Worm (Caenorhabditis elegans) whole organism, L4 larva: ENCODE results near the gene srab-24.

ENCODE experiments used
- F10B5.3 ChIP-seq: sonication (generic microtip); optimal IDR thresholded peaks from 2 replicates; lab custom pipeline; 2016; ENCODE audit warnings: mild to moderate bottlenecking, missing genetic modification characterization, missing compliant biosample characterization
- Y48G9A.11 ChIP-seq: fragments of 200-800 bp; sonication (Bioruptor generic); IDR thresholded peaks from 2 replicates; pipeline ENCODE4 v1.3.6; 2022; ENCODE audit warnings: missing genetic modification reagents, missing genetic modification characterization, missing compliant biosample characterization
- ZK337.2 ChIP-seq: fragments of 200-800 bp; sonication (Bioruptor generic); IDR thresholded peaks from 2 replicates; pipeline ENCODE4 v1.3.6; 2022; ENCODE audit warnings: missing genetic modification reagents, missing genetic modification characterization, missing compliant biosample characterization
- aha-1 ChIP-seq: fragments of 150-350 bp; peaks from one replicate; lab custom pipeline; 2014; ENCODE audit warnings: missing biosample characterization, missing genetic modification characterization
- aly-2 ChIP-seq: sonication (generic microtip); optimal IDR thresholded peaks from 2 replicates; lab custom pipeline; 2018; ENCODE audit warnings: missing biosample characterization, missing genetic modification characterization
- ama-1 ChIP-seq: fragments of 150-350 bp; optimal IDR thresholded peaks from 2 replicates; lab custom pipeline; 2014; ENCODE audit warnings: inconsistent platforms, mixed read lengths
- arid-1 ChIP-seq: fragments of 200-800 bp; sonication (Bioruptor generic); conservative IDR thresholded peaks from 2 replicates; pipeline ENCODE4 v1.3.6; 2022; ENCODE audit warnings: missing genetic modification reagents, missing genetic modification characterization, missing compliant biosample characterization
- attf-4 ChIP-seq: sonication (generic microtip); optimal IDR thresholded peaks from 3 replicates; lab custom pipeline; 2017; ENCODE audit warnings: missing biosample characterization, missing genetic modification characterization
- ceh-20 ChIP-seq: fragments of 200-800 bp; sonication (Bioruptor generic); IDR thresholded peaks from 2 replicates; pipeline ENCODE4 v1.3.6; 2022; ENCODE audit warnings: missing genetic modification reagents, missing genetic modification characterization, missing compliant biosample characterization
- ceh-32 ChIP-seq: sonication (generic microtip); optimal IDR thresholded peaks from 2 replicates; lab custom pipeline; 2016; ENCODE audit warnings: mild to moderate bottlenecking, missing genetic modification characterization, missing compliant biosample characterization; ENCODE audit not compliant: poor library complexity
- ceh-62 ChIP-seq: sonication (generic microtip); optimal IDR thresholded peaks from 2 replicates; lab custom pipeline; 2017; ENCODE audit warnings: missing biosample characterization, missing genetic modification characterization
- ceh-82 ChIP-seq: sonication (generic microtip); optimal IDR thresholded peaks from 2 replicates; lab custom pipeline; 2017; ENCODE audit warnings: missing biosample characterization, missing genetic modification characterization
- cey-2 ChIP-seq: sonication (generic microtip); optimal IDR thresholded peaks from 3 replicates; lab custom pipeline; 2017; ENCODE audit warnings: missing genetic modification characterization, mild to moderate bottlenecking, missing compliant biosample characterization, antibody characterized with exemption, borderline replicate concordance; ENCODE audit not compliant: insufficient read depth
- ctbp-1 ChIP-seq: fragments of 200-800 bp; sonication (Bioruptor generic); IDR thresholded peaks from 2 replicates; pipeline ENCODE4 v1.3.6; 2022; ENCODE audit warnings: missing genetic modification reagents, missing genetic modification characterization, missing compliant biosample characterization
- daf-16 ChIP-seq, 3 experiments: sonication (generic microtip); optimal IDR thresholded peaks; 2 replicates each; lab custom pipeline; 2016 to 2017; ENCODE audit warnings: missing genetic modification characterization in 3 of 3, missing genetic modification reagents in 3 of 3, mild to moderate bottlenecking in 2 of 3, missing compliant biosample characterization in 2 of 3, missing biosample characterization in 1 of 3, moderate library complexity in 1 of 3
- daf-19 ChIP-seq: fragments of 200-800 bp; sonication (Bioruptor generic); conservative IDR thresholded peaks from 2 replicates; pipeline ENCODE4 v1.3.6; 2022; ENCODE audit warnings: missing genetic modification characterization, missing compliant biosample characterization
- dmd-8 ChIP-seq: fragments of 200-800 bp; sonication (Bioruptor generic); IDR thresholded peaks from 2 replicates; pipeline ENCODE4 v1.3.6; 2022; ENCODE audit warnings: missing genetic modification characterization, missing compliant biosample characterization
- dmd-9 ChIP-seq: fragments of 200-800 bp; sonication (Bioruptor generic); IDR thresholded peaks from 2 replicates; pipeline ENCODE4 v1.3.6; 2022; ENCODE audit warnings: missing genetic modification reagents, missing genetic modification characterization, missing compliant biosample characterization
- dpl-1 ChIP-seq: fragments of 150-350 bp; optimal IDR thresholded peaks from 2 replicates; lab custom pipeline; 2014; ENCODE audit warnings: missing biosample characterization, missing genetic modification reagents, missing genetic modification characterization
- egl-43 ChIP-seq: fragments of 200-800 bp; sonication (Bioruptor generic); IDR thresholded peaks from 2 replicates; pipeline ENCODE4 v1.3.6; 2022; ENCODE audit warnings: missing genetic modification reagents, missing genetic modification characterization, missing compliant biosample characterization
- fkh-10 ChIP-seq: fragments of 150-350 bp; optimal IDR thresholded peaks from 2 replicates; lab custom pipeline; 2014; ENCODE audit warnings: missing biosample characterization, missing genetic modification reagents, missing genetic modification characterization
- hmg-1.1 ChIP-seq: fragments of 200-800 bp; sonication (Bioruptor generic); IDR thresholded peaks from 2 replicates; pipeline ENCODE4 v1.3.6; 2022; ENCODE audit warnings: missing genetic modification reagents, missing genetic modification characterization, missing compliant biosample characterization
- jun-1 ChIP-seq: fragments of 150-350 bp; optimal IDR thresholded peaks from 2 replicates; lab custom pipeline; 2014; ENCODE audit warnings: missing biosample characterization, missing genetic modification reagents, missing genetic modification characterization
- lin-39 ChIP-seq: fragments of 150-350 bp; optimal IDR thresholded peaks from 2 replicates; lab custom pipeline; 2014; ENCODE audit warnings: missing biosample characterization, missing genetic modification reagents, missing genetic modification characterization
- lsy-2 ChIP-seq, 2 experiments: fragments of 150-350 bp in 1 of 2; sonication (generic microtip) in 1 of 2; optimal IDR thresholded peaks; 2 replicates each; lab custom pipeline; 2014 to 2017; ENCODE audit warnings: missing biosample characterization in 2 of 2, missing genetic modification characterization in 2 of 2
- mdl-1 ChIP-seq, 2 experiments: fragments of 150-350 bp in 1 of 2; sonication (generic microtip) in 1 of 2; optimal IDR thresholded peaks; 2 replicates each; lab custom pipeline; 2014 to 2017; ENCODE audit warnings: missing biosample characterization in 2 of 2, missing genetic modification characterization in 2 of 2
- mdt-29 ChIP-seq: fragments of 200-800 bp; sonication (Bioruptor generic); IDR thresholded peaks from 2 replicates; pipeline ENCODE4 v1.3.6; 2022; ENCODE audit warnings: missing genetic modification reagents, missing genetic modification characterization, missing compliant biosample characterization
- mxl-2 ChIP-seq: fragments of 200-800 bp; sonication (Bioruptor generic); conservative IDR thresholded peaks from 2 replicates; pipeline ENCODE4 v1.3.6; 2022; ENCODE audit warnings: missing genetic modification reagents, missing genetic modification characterization, missing compliant biosample characterization
- nhr-28 ChIP-seq: fragments of 150-350 bp; optimal IDR thresholded peaks from 2 replicates; lab custom pipeline; 2014; ENCODE audit warnings: missing biosample characterization, missing genetic modification characterization
- set-16 ChIP-seq: fragments of 200-800 bp; sonication (Bioruptor generic); IDR thresholded peaks from 2 replicates; pipeline ENCODE4 v1.3.6; 2022; ENCODE audit warnings: missing genetic modification reagents, missing genetic modification characterization, missing compliant biosample characterization
- snpc-1.2 ChIP-seq: fragments of 200-800 bp; sonication (Bioruptor generic); IDR thresholded peaks from 2 replicates; pipeline ENCODE4 v1.3.6; 2022; ENCODE audit warnings: missing genetic modification reagents, missing genetic modification characterization, missing compliant biosample characterization
- spr-1 ChIP-seq: sonication (generic microtip); optimal IDR thresholded peaks from 2 replicates; lab custom pipeline; 2016; ENCODE audit warnings: mild to moderate bottlenecking, missing genetic modification characterization, missing compliant biosample characterization
- spr-3 ChIP-seq: fragments of 200-800 bp; sonication (Bioruptor generic); optimal IDR thresholded peaks from 2 replicates; lab custom pipeline; 2018; ENCODE audit warnings: mild to moderate bottlenecking, missing genetic modification characterization, missing compliant biosample characterization
- vab-7 ChIP-seq: fragments of 200-800 bp; sonication (Bioruptor generic); IDR thresholded peaks from 2 replicates; pipeline ENCODE4 v1.3.6; 2022; ENCODE audit warnings: missing genetic modification reagents, missing genetic modification characterization, missing compliant biosample characterization
- zag-1 ChIP-seq: fragments of 150-350 bp; optimal IDR thresholded peaks from 2 replicates; lab custom pipeline; 2014; ENCODE audit warnings: missing biosample characterization, missing genetic modification characterization
- zip-2 ChIP-seq: fragments of 150-350 bp; optimal IDR thresholded peaks from 2 replicates; lab custom pipeline; 2014; ENCODE audit warnings: missing biosample characterization, missing genetic modification characterization
- ztf-7 ChIP-seq: fragments of 150-350 bp; optimal IDR thresholded peaks from 2 replicates; lab custom pipeline; 2014; ENCODE audit warnings: missing biosample characterization, missing genetic modification characterization

srab-24 gene

ce11 chrIV:14255605-14256004, 5.6 kb upstream of the srab-24 start:
- TF ChIP-seq snpc-1.2 (GFP tag; lab: Robert Waterston, UW) (0 out of 2 replicates have a peak, but pooled peaks have one; percentile 20), dmd-8 (GFP tag; lab: Robert Waterston, UW) (no peak), egl-43 (GFP tag; lab: Robert Waterston, UW) (no peak), cey-2 (tag; lab: Kevin White, UChicago) (no peak), aha-1 (tag; lab: Kevin White, UChicago) (peak; percentile 60), ctbp-1 (GFP tag; lab: Robert Waterston, UW) (no peak), ceh-20 (GFP tag; lab: Robert Waterston, UW) (no peak), ZK337.2 (GFP tag; lab: Robert Waterston, UW) (no peak), fkh-10 (no peak), attf-4 (tag; lab: Kevin White, UChicago) (no peak), daf-16 (GFP tag; optimal IDR thresholded peaks at IDR 0.05; lab: Kevin White, UChicago) (no peak), daf-16 (tag; optimal IDR thresholded peaks at IDR 0.05; lab: Kevin White, UChicago) (no peak), ceh-82 (tag; lab: Kevin White, UChicago) (no peak), ceh-32 (tag; lab: Kevin White, UChicago) (no peak), F10B5.3 (no peak), zip-2 (tag; lab: Kevin White, UChicago) (no peak), mdt-29 (GFP tag; lab: Robert Waterston, UW) (no peak), hmg-1.1 (no peak), lsy-2 (tag; optimal IDR thresholded peaks at IDR 0.05; lab: Kevin White, UChicago) (no peak), spr-1 (tag; lab: Kevin White, UChicago) (no peak), nhr-28 (tag; lab: Kevin White, UChicago) (no peak), jun-1 (tag; lab: Kevin White, UChicago) (no peak), set-16 (GFP tag; lab: Robert Waterston, UW) (peak; percentile 55), vab-7 (no peak), Y48G9A.11 (GFP tag; lab: Robert Waterston, UW) (no peak), spr-3 (GFP tag; lab: Kevin White, UChicago) (no peak)

ce11 chrIV:14249447-14249846, 566 bp downstream of the srab-24 start:
- TF ChIP-seq ama-1 (lab: Kevin White, UChicago) (no peak), ZK337.2 (GFP tag; lab: Robert Waterston, UW) (no peak), lin-39 (no peak), dpl-1 (GFP tag; lab: Kevin White, UChicago) (no peak), zag-1 (tag; lab: Kevin White, UChicago) (no peak), ceh-62 (no peak), dmd-9 (GFP tag; lab: Robert Waterston, UW) (no peak), aly-2 (tag; lab: Kevin White, UChicago) (no peak), spr-3 (GFP tag; lab: Kevin White, UChicago) (no peak), mdl-1 (tag; optimal IDR thresholded peaks at IDR 0.05; lab: Kevin White, UChicago) (no peak)

DNA sequence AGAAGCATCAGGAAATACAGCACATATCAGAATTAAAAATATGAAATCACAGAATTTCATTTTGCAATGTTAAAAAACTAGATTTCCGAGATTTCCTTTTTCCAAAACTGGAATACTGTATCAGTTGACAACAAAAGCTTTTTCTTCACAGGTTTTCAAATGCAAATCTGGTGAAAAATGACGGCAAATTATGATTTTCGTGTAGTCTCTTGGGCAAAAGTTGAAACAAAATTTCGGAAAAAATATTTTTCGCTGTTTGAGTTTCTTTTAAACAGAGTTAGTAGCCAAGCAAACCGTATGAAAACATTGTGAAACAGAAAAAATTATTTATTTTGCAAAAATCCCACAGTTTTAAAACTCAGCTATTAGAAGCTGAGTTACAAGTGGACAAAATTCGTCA, 5.7 kb downstream of the srab-24 start, which contains the start of gene Y64G10A.2:
TSS of gene Y64G10A.2 (minus strand) at position 101 of the 400 bp plus-strand sequence.
- peak; percentile 35; the same call in 1 of the 2 replicates for TF ChIP-seq snpc-1.2 (GFP tag; lab: Robert Waterston, UW)
- no peak for TF ChIP-seq ztf-7 (tag; lab: Kevin White, UChicago)
- TF ChIP-seq arid-1 (GFP tag; lab: Robert Waterston, UW): no peak
- no peak for TF ChIP-seq dmd-9 (GFP tag; lab: Robert Waterston, UW)
- TF ChIP-seq attf-4 (tag; lab: Kevin White, UChicago): no peak
- no peak for TF ChIP-seq mxl-2 (GFP tag; lab: Robert Waterston, UW)
- TF ChIP-seq daf-19 (GFP tag; lab: Robert Waterston, UW): no peak
- no peak for TF ChIP-seq ceh-62
